Fruit fly (Drosophila melanogaster): ENCODE data around the gene bsk.

DNA sequence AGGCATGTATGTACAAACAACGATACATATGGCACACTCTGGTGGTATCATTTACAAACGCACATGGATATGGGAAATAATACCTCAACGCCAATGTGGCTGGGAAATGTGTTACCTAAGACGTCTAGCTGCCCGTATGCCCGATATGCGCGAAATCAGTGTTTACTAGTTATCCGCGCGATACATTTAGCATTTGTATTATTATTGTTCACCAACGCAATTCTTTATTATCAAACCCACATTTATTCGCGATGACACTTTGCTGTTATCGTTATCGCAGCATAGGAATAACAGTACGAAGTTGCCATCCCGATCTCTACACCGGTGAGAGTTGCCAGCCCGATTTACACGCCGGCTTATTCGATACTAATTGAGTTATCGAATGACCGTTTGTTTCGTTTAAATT is 3.5 kb downstream of the bsk start, which contains the start of gene chico:
- TF ChIP-seq Snoo (tag; optimal IDR thresholded peaks at IDR 0.05) (no peak), rn (GFP tag; IDR thresholded peaks at IDR 0.05) (no peak), fd96Ca (GFP tag; IDR thresholded peaks at IDR 0.05) (no peak), CG17806 (tag; optimal IDR thresholded peaks at IDR 0.05) (no peak), D1 (tag; optimal IDR thresholded peaks at IDR 0.05) (no peak), CG8301 (tag; optimal IDR thresholded peaks at IDR 0.05) (no peak), EcR (GFP tag; optimal IDR thresholded peaks at IDR 0.05) (no peak), CG9948 (tag; optimal IDR thresholded peaks at IDR 0.05) (no peak), Ets98B (GFP tag; IDR thresholded peaks at IDR 0.05) (no peak), CG13204 (GFP tag; optimal IDR thresholded peaks at IDR 0.05) (no peak), CG10348 (GFP tag; IDR thresholded peaks at IDR 0.05) (no peak), CG15710 (tag; optimal IDR thresholded peaks at IDR 0.05) (no peak), CG32121 (GFP tag; IDR thresholded peaks at IDR 0.05) (no peak), CG12605 (GFP tag; IDR thresholded peaks at IDR 0.05) (no peak)
